Fruit fly (Drosophila melanogaster): Measurements from ENCODE around the gene pelo.

The pelo gene

dm6 chr2L:9698923-9699493 is 1.6 kb upstream of the pelo start, which contains the start of gene Pka-C1 (continued):
- TF ChIP-seq luna (GFP tag; optimal IDR thresholded peaks at IDR 0.05) (no peak), CG18262 (tag; optimal IDR thresholded peaks at IDR 0.05) (no peak), CG10979 (tag; optimal IDR thresholded peaks at IDR 0.05) (no peak), CG9797 (GFP tag; optimal IDR thresholded peaks at IDR 0.05) (peak; percentile 74), knrl (GFP tag; IDR thresholded peaks at IDR 0.05; ENCODE audit: partially characterized antibody) (peak; percentile 61; the same call in 2 of the 3 replicates), CG9727 (GFP tag; optimal IDR thresholded peaks at IDR 0.05) (peak; percentile 24), sug (tag; optimal IDR thresholded peaks at IDR 0.05) (peak; percentile 32), gcm2 (GFP tag; optimal IDR thresholded peaks at IDR 0.05) (no peak), tgo (GFP tag; IDR thresholded peaks at IDR 0.05) (no peak)

- no peak for TF ChIP-seq CG34224 (GFP tag; IDR thresholded peaks at IDR 0.05; ENCODE audit: partially characterized antibody)
- TF ChIP-seq E2f2 (GFP tag; IDR thresholded peaks at IDR 0.05) = peak; percentile 55
- peak; percentile 25; the same call in 2 of the 3 replicates for TF ChIP-seq CG16813 (GFP tag; IDR thresholded peaks at IDR 0.05; ENCODE audit: partially characterized antibody)
- peak; percentile 30 for TF ChIP-seq kah (GFP tag; optimal IDR thresholded peaks at IDR 0.05)
- peak; percentile 19; the same call in 1 of the 2 replicates for TF ChIP-seq NFAT (GFP tag; IDR thresholded peaks at IDR 0.05)
- TF ChIP-seq MESR4 (GFP tag; optimal IDR thresholded peaks at IDR 0.05) = peak; percentile 73
- peak; percentile 86 for TF ChIP-seq sens (GFP tag)
- no peak for TF ChIP-seq cad (GFP tag; optimal IDR thresholded peaks at IDR 0.05)
- TF ChIP-seq stc (GFP tag; IDR thresholded peaks at IDR 0.05) = no peak
- TF ChIP-seq wdn (GFP tag; IDR thresholded peaks at IDR 0.05) = 0 out of 2 replicates have a peak, but pooled peaks have one; percentile 15
- 0 out of 2 replicates have a peak, but pooled peaks have one; percentile 32 for TF ChIP-seq CG42726 (GFP tag; IDR thresholded peaks at IDR 0.05; ENCODE audit: partially characterized antibody)
- TF ChIP-seq CG14710 (tag; optimal IDR thresholded peaks at IDR 0.05) = peak; percentile 65
- 0 out of 3 replicates have a peak, but pooled peaks have one; percentile 33 for TF ChIP-seq CG2199 (GFP tag; IDR thresholded peaks at IDR 0.05)
- TF ChIP-seq CG1603 (tag; optimal IDR thresholded peaks at IDR 0.05) = peak; percentile 58
- peak; percentile 8 for TF ChIP-seq trem (tag; optimal IDR thresholded peaks at IDR 0.05)
- TF ChIP-seq disco-r (GFP tag; optimal IDR thresholded peaks at IDR 0.05) = no peak
- no peak for TF ChIP-seq esg (GFP tag; conservative IDR thresholded peaks at IDR 0.05)
- peak; percentile 54 for TF ChIP-seq Opbp (GFP tag; IDR thresholded peaks at IDR 0.05; ENCODE audit: partially characterized antibody)
- TF ChIP-seq ac (GFP tag; optimal IDR thresholded peaks at IDR 0.05) = peak; percentile 3
- TF ChIP-seq CG9437 (GFP tag; optimal IDR thresholded peaks at IDR 0.05) = peak; percentile 1
- peak; percentile 30 for TF ChIP-seq CG10267 (tag; optimal IDR thresholded peaks at IDR 0.05)
- peak; percentile 31 for TF ChIP-seq Lhr (GFP tag; optimal IDR thresholded peaks at IDR 0.05)
- TF ChIP-seq CG9797 (GFP tag; optimal IDR thresholded peaks at IDR 0.05) = peak; percentile 81
- no peak for TF ChIP-seq CG8290 (GFP tag; optimal IDR thresholded peaks at IDR 0.05)
- peak in 1 of 2 experiments; percentile 53 for TF ChIP-seq CG8290 (tag; optimal IDR thresholded peaks at IDR 0.05)
- peak; percentile 53 for TF ChIP-seq CG13287 (GFP tag; IDR thresholded peaks at IDR 0.05; ENCODE audit: partially characterized antibody)
- peak; percentile 52 for TF ChIP-seq Dp (GFP tag; optimal IDR thresholded peaks at IDR 0.05)
- peak; percentile 24; the same call in 1 of the 2 replicates for TF ChIP-seq Rfx (GFP tag; IDR thresholded peaks at IDR 0.05)
- no peak for TF ChIP-seq corto (GFP tag; optimal IDR thresholded peaks at IDR 0.05)
- peak; percentile 72 for TF ChIP-seq CG34422 (GFP tag; IDR thresholded peaks at IDR 0.05)
- no peak for TF ChIP-seq NfI (GFP tag; optimal IDR thresholded peaks at IDR 0.05)
- TF ChIP-seq Hr39 (optimal IDR thresholded peaks at IDR 0.05) = no peak
- TF ChIP-seq Max (GFP tag; optimal IDR thresholded peaks at IDR 0.05) = peak; percentile 62
- peak; percentile 59 for TF ChIP-seq unc-4 (GFP tag; IDR thresholded peaks at IDR 0.05; ENCODE audit: partially characterized antibody)
- no peak for TF ChIP-seq cas (GFP tag; IDR thresholded peaks at IDR 0.05)
- TF ChIP-seq CG15514 (GFP tag; optimal IDR thresholded peaks at IDR 0.05) = peak; percentile 4
- TF ChIP-seq Bgb (GFP tag; IDR thresholded peaks at IDR 0.05; ENCODE audit: partially characterized antibody) = peak; percentile 22; the same call in 1 of the 2 replicates
- TF ChIP-seq amos (GFP tag; IDR thresholded peaks at IDR 0.05; ENCODE audit: partially characterized antibody) = peak; percentile 51; the same call in 1 of the 2 replicates
- TF ChIP-seq Dll (GFP tag; IDR thresholded peaks at IDR 0.05; ENCODE audit: partially characterized antibody) = peak; percentile 53; the same call in 2 of the 4 replicates
- TF ChIP-seq CG4424 (GFP tag; optimal IDR thresholded peaks at IDR 0.05) = no peak
Measured at dm6 chr2L:9699615-9700014, 995 bp upstream of the pelo start, which contains the start of gene hoip. Gene hoip, plus strand, starts transcription at chr2L:9699791.
